Worm (Caenorhabditis elegans) whole organism, L2 larva: ENCODE data around the gene C26E6.1.
"Not testable (repeated sequence)": the region's sequence is repeated elsewhere in the genome, so short reads cannot be mapped to it uniquely, and the experiment has no call there.

Source experiments
- C34F6.9 ChIP-seq: fragments of 150-350 bp; optimal IDR thresholded peaks from 2 replicates; lab custom pipeline; 2014; ENCODE audit warnings: missing biosample characterization, missing genetic modification characterization
- F13H6.1 ChIP-seq: sonication (generic microtip); optimal IDR thresholded peaks from 2 replicates; lab custom pipeline; 2016; ENCODE audit warnings: missing genetic modification characterization, missing compliant biosample characterization
- ZK546.5 ChIP-seq: sonication (generic microtip); optimal IDR thresholded peaks from 2 replicates; lab custom pipeline; 2017; ENCODE audit warnings: missing biosample characterization, missing genetic modification characterization
- ama-1 ChIP-seq: fragments of 150-350 bp; optimal IDR thresholded peaks from 2 replicates; lab custom pipeline; 2018; ENCODE audit warnings: inconsistent platforms
- blmp-1 ChIP-seq: sonication (generic microtip); optimal IDR thresholded peaks from 2 replicates; lab custom pipeline; 2017; ENCODE audit warnings: missing genetic modification characterization, mild to moderate bottlenecking, missing compliant biosample characterization, antibody characterized with exemption, moderate library complexity; ENCODE audit not compliant: insufficient read depth
- crh-2 ChIP-seq: sonication (generic microtip); optimal IDR thresholded peaks from 2 replicates; lab custom pipeline; 2017; ENCODE audit warnings: missing biosample characterization, missing genetic modification characterization
- elt-1 ChIP-seq: fragments of 150-350 bp; optimal IDR thresholded peaks from 2 replicates; lab custom pipeline; 2014; ENCODE audit warnings: missing biosample characterization, missing genetic modification characterization
- fos-1 ChIP-seq: fragments of 150-350 bp; optimal IDR thresholded peaks from 2 replicates; lab custom pipeline; 2014; ENCODE audit warnings: missing biosample characterization, missing genetic modification characterization
- lin-11 ChIP-seq: fragments of 150-350 bp; sonication (generic microtip); optimal IDR thresholded peaks from 2 replicates; lab custom pipeline; 2014; ENCODE audit warnings: missing biosample characterization, missing genetic modification characterization, inconsistent platforms, mixed read lengths
- lin-13 ChIP-seq: fragments of 150-350 bp; optimal IDR thresholded peaks from 2 replicates; lab custom pipeline; 2014; ENCODE audit warnings: missing biosample characterization, missing genetic modification reagents, missing genetic modification characterization
- lin-39 ChIP-seq: fragments of 150-350 bp; optimal IDR thresholded peaks from 2 replicates; lab custom pipeline; 2014; ENCODE audit warnings: missing biosample characterization, missing genetic modification reagents, missing genetic modification characterization
- lsy-2 ChIP-seq, 2 experiments: fragments of 150-350 bp in 1 of 2; sonication (generic microtip) in 1 of 2; optimal IDR thresholded peaks; 2 replicates each; lab custom pipeline; 2014 to 2017; ENCODE audit warnings: missing biosample characterization in 2 of 2, missing genetic modification characterization in 2 of 2
- mab-5 ChIP-seq: fragments of 150-350 bp; optimal IDR thresholded peaks from 2 replicates; lab custom pipeline; 2014; ENCODE audit warnings: missing biosample characterization, missing genetic modification characterization
- mdl-1 ChIP-seq, 2 experiments: fragments of 150-350 bp in 1 of 2; sonication (generic microtip) in 1 of 2; optimal IDR thresholded peaks; 2 replicates each; lab custom pipeline; 2017; ENCODE audit warnings: missing biosample characterization in 2 of 2, missing genetic modification characterization in 2 of 2
- nhr-11 ChIP-seq: fragments of 150-350 bp; optimal IDR thresholded peaks from 2 replicates; lab custom pipeline; 2014; ENCODE audit warnings: missing biosample characterization, missing genetic modification characterization
- nhr-129 ChIP-seq: fragments of 150-350 bp; optimal IDR thresholded peaks from 2 replicates; lab custom pipeline; 2014; ENCODE audit warnings: missing biosample characterization, missing genetic modification characterization
- nhr-23 ChIP-seq: fragments of 150-350 bp; optimal IDR thresholded peaks from 2 replicates; lab custom pipeline; 2014; ENCODE audit warnings: missing biosample characterization, missing genetic modification reagents, missing genetic modification characterization
- nhr-237 ChIP-seq: fragments of 150-350 bp; optimal IDR thresholded peaks from 2 replicates; lab custom pipeline; 2014; ENCODE audit warnings: missing biosample characterization, missing genetic modification characterization
- nhr-25 ChIP-seq: fragments of 150-350 bp; sonication (generic microtip); optimal IDR thresholded peaks from 3 replicates; lab custom pipeline; 2014; ENCODE audit warnings: missing biosample characterization, missing genetic modification characterization
- skn-1 ChIP-seq: sonication (generic microtip); optimal IDR thresholded peaks from 2 replicates; lab custom pipeline; 2017; ENCODE audit warnings: missing biosample characterization, missing genetic modification characterization
- sma-3 ChIP-seq: sonication (generic microtip); optimal IDR thresholded peaks from 2 replicates; lab custom pipeline; 2016; ENCODE audit warnings: missing genetic modification reagents, missing genetic modification characterization, missing compliant biosample characterization
- sma-9 ChIP-seq, 2 experiments: fragments of 150-350 bp in 1 of 2; sonication (generic microtip) in 1 of 2; optimal IDR thresholded peaks; 2 replicates each; lab custom pipeline; 2014 to 2016; ENCODE audit warnings: missing genetic modification characterization in 2 of 2, mild to moderate bottlenecking in 1 of 2, missing biosample characterization in 1 of 2, missing compliant biosample characterization in 1 of 2, missing genetic modification reagents in 1 of 2, moderate library complexity in 1 of 2
- unc-39 ChIP-seq: fragments of 150-350 bp; optimal IDR thresholded peaks from 2 replicates; lab custom pipeline; 2014; ENCODE audit warnings: missing biosample characterization, missing genetic modification characterization
- unc-55 ChIP-seq: fragments of 150-350 bp; sonication (generic microtip); optimal IDR thresholded peaks from 3 replicates; lab custom pipeline; 2014; ENCODE audit warnings: missing biosample characterization, missing genetic modification reagents, missing genetic modification characterization
- unc-62 ChIP-seq: fragments of 150-350 bp; optimal IDR thresholded peaks from 2 replicates; lab custom pipeline; 2014; ENCODE audit warnings: missing biosample characterization, missing genetic modification reagents, missing genetic modification characterization
- zag-1 ChIP-seq: fragments of 150-350 bp; optimal IDR thresholded peaks from 2 replicates; lab custom pipeline; 2014; ENCODE audit warnings: missing biosample characterization, missing genetic modification characterization
- ztf-1 ChIP-seq: fragments of 200-800 bp; sonication (Bioruptor generic); conservative IDR thresholded peaks from 2 replicates; pipeline ENCODE4 v1.3.6; 2022; ENCODE audit warnings: missing genetic modification characterization, missing compliant biosample characterization
- ztf-11 ChIP-seq: sonication (generic microtip); optimal IDR thresholded peaks from 2 replicates; lab custom pipeline; 2017; ENCODE audit warnings: missing biosample characterization, missing genetic modification characterization
- ztf-4 ChIP-seq: fragments of 150-350 bp; optimal IDR thresholded peaks from 2 replicates; lab custom pipeline; 2014; ENCODE audit warnings: missing biosample characterization, missing genetic modification characterization

The C26E6.1 gene

DNA sequence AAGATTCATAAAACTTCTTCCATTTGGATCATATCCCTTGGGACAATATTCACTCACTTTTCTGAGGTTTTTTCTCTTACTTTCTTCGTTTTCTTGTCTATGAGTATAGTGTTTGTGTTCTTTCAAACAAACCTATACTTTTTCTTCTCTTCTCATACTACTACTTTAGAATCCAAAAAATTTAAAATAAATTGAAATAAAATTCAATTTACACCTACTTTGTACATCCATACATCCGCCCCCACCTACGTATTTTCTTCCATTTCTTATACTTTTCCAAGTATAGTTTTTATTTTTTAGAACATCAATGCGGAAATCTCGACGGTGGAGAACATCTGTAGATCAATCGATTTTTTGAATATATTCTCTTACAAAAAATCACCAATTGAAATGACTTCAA, 8.6 kb downstream of the C26E6.1 start, which contains the start of gene nca-2:
TSS of gene nca-2 (plus strand) at position 301 of the 400 bp plus-strand sequence.
- TF ChIP-seq elt-1 (tag; lab: Kevin White, UChicago) = no peak
- no peak for TF ChIP-seq ZK546.5
- TF ChIP-seq unc-55 (GFP tag; lab: Kevin White, UChicago) = no peak
- TF ChIP-seq fos-1 (tag; lab: Kevin White, UChicago) = no peak
- no peak for TF ChIP-seq ztf-1
- no peak for TF ChIP-seq F13H6.1 (tag; lab: Kevin White, UChicago)
- no peak for TF ChIP-seq mdl-1 (tag; optimal IDR thresholded peaks at IDR 0.05; lab: Kevin White, UChicago)
- TF ChIP-seq nhr-11 (tag; lab: Kevin White, UChicago) = no peak
- TF ChIP-seq mab-5 (tag; lab: Kevin White, UChicago) = no peak

DNA sequence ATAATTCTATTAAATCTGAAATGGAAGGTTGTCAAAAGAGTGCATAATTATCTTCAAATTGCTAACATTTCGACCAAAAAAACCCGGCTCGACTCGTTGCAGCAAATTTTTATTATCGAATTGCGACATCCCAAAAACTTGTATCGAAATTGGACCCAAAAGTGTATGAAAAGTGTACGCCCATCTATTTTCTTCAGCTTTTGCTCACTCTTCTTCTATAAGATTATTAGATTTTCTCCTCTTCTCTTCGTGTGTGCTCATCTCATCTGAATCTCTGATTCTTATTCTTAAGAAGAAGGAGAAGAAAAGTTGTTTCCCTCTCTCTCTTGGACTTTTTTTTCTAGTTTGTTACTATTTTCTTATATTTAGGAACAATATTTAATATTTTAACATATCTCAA, 10.6 kb downstream of the C26E6.1 start:
- TF ChIP-seq lsy-2 (tag; optimal IDR thresholded peaks at IDR 0.05; lab: Kevin White, UChicago) (peak in 1 of 2 experiments; percentile 26), lin-13 (GFP tag; lab: Kevin White, UChicago) (no peak), C34F6.9 (tag; lab: Kevin White, UChicago) (peak; percentile 29), zag-1 (tag; lab: Kevin White, UChicago) (peak; percentile 49)

- TF ChIP-seq lsy-2 (tag; optimal IDR thresholded peaks at IDR 0.05; lab: Kevin White, UChicago) (peak in 1 of 2 experiments; percentile 32), C34F6.9 (tag; lab: Kevin White, UChicago) (peak; percentile 41), nhr-129 (tag; lab: Kevin White, UChicago) (peak; percentile 2), fos-1 (tag; lab: Kevin White, UChicago) (no peak), mdl-1 (tag; optimal IDR thresholded peaks at IDR 0.05; lab: Kevin White, UChicago) (no peak)
Observed at ce11 chrIII:4968146-4968545, 11.5 kb downstream of the C26E6.1 start.

- TF ChIP-seq crh-2 (tag; lab: Kevin White, UChicago); ama-1 (lab: Kevin White, UChicago); skn-1 (tag; lab: Kevin White, UChicago): not testable (repeated sequence)
Observed at ce11 chrIII:4980367-4980766, 23.7 kb downstream of the C26E6.1 start, which contains the start of gene C27F2.6. TSS of gene C27F2.6 (minus strand) at chrIII:4980467.

DNA sequence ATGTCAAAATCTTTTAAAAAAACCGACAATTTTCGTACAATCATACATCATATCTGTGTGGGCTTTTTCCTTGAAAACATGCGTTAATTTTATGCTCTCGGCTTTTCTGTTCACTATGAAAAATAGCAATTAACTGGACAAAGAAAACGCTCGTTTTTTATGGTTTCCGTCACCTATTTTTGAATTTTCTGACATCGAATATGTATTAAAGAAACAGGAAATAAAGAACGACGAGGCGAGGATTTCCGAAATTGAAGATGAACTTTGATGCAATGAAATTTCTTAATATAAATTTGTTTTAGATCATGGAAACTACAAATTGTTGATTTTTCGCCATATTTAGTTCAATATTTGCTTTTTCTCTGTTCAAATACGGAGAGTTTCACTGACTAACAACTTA, 27.3 kb downstream of the C26E6.1 start:
- no peak for TF ChIP-seq unc-39
- TF ChIP-seq mab-5 (tag; lab: Kevin White, UChicago) = no peak
- no peak for TF ChIP-seq crh-2 (tag; lab: Kevin White, UChicago)
- TF ChIP-seq nhr-237 (tag; lab: Kevin White, UChicago) = no peak
- no peak for TF ChIP-seq lin-39 (tag; lab: Kevin White, UChicago)
- no peak for TF ChIP-seq sma-9 (GFP tag; optimal IDR thresholded peaks at IDR 0.05; lab: Kevin White, UChicago)
- no peak for TF ChIP-seq sma-9 (tag; optimal IDR thresholded peaks at IDR 0.05; lab: Kevin White, UChicago)
- TF ChIP-seq zag-1 (tag; lab: Kevin White, UChicago) = no peak
- TF ChIP-seq nhr-129 (tag; lab: Kevin White, UChicago) = no peak
- no peak for TF ChIP-seq ztf-11
- TF ChIP-seq mdl-1 (tag; optimal IDR thresholded peaks at IDR 0.05; lab: Kevin White, UChicago) = no peak
- TF ChIP-seq nhr-25 = no peak
- no peak for TF ChIP-seq nhr-11 (tag; lab: Kevin White, UChicago)
- no peak for TF ChIP-seq nhr-23 (tag; lab: Kevin White, UChicago)
- no peak for TF ChIP-seq unc-62 (GFP tag; lab: Kevin White, UChicago)
- TF ChIP-seq sma-3 = no peak
- no peak for TF ChIP-seq ZK546.5
- TF ChIP-seq blmp-1 (tag; lab: Kevin White, UChicago) = no peak
- no peak for TF ChIP-seq ztf-4

ce11 chrIII:4984444-4985086, 27.9 kb downstream of the C26E6.1 start, which contains the start of gene C27F2.7:
TSS of gene C27F2.7 (minus strand) at chrIII:4984494.
- TF ChIP-seq lin-11 (tag; lab: Kevin White, UChicago) = no peak
- TF ChIP-seq lin-13 (GFP tag; lab: Kevin White, UChicago) = no peak
